In genomic region chr3L:14049620-14050253, dm6 we compare ENCODE assay signal across 1 fruit fly cellular context.
TF ChIP-seq lines count a peak whose summit lies in the region.

Gene Neurl4, minus strand, starts transcription at chr3L:14049892.

TF ChIP-seq in whole organism, embryonic, 481 proteins besides CTCF, POLR2A, EP300 and RAD21 (continued from another document and continues in another):
- no peak for TF ChIP-seq Max (GFP tag; optimal IDR thresholded peaks at IDR 0.05; lab: Kevin White, UChicago)
- no peak for TF ChIP-seq CG3726 (GFP tag; IDR thresholded peaks at IDR 0.05; lab: Robert Waterston, UW)
- peak; percentile 80 for TF ChIP-seq Ssrp (tag; optimal IDR thresholded peaks at IDR 0.05; lab: Kevin White, UChicago)
- TF ChIP-seq Scr (GFP tag; IDR thresholded peaks at IDR 0.05; lab: Robert Waterston, UW; ENCODE audit: partially characterized antibody), result no peak; the same call in 1 of the 2 replicates
- peak; percentile 93 for TF ChIP-seq CG15601 (tag; optimal IDR thresholded peaks at IDR 0.05; lab: Kevin White, UChicago)
- TF ChIP-seq CG3847 (GFP tag; IDR thresholded peaks at IDR 0.05; lab: Robert Waterston, UW), result peak; percentile 71
- TF ChIP-seq Nf-YB (GFP tag; optimal IDR thresholded peaks at IDR 0.05; lab: Kevin White, UChicago), result no peak
- TF ChIP-seq CG14441 (GFP tag; IDR thresholded peaks at IDR 0.05; lab: Robert Waterston, UW), result peak; percentile 49
- TF ChIP-seq CG31365 (tag; optimal IDR thresholded peaks at IDR 0.05; lab: Kevin White, UChicago), result peak; percentile 17
- peak; percentile 83 for TF ChIP-seq Hsf (GFP tag; optimal IDR thresholded peaks at IDR 0.05; lab: Kevin White, UChicago)
- no peak for TF ChIP-seq dimm (GFP tag; IDR thresholded peaks at IDR 0.05; lab: Robert Waterston, UW)
- peak; percentile 46 for TF ChIP-seq Atf-2 (GFP tag; optimal IDR thresholded peaks at IDR 0.05; lab: Kevin White, UChicago)
- peak; percentile 20 for TF ChIP-seq CG5245 (GFP tag; optimal IDR thresholded peaks at IDR 0.05; lab: Kevin White, UChicago)
- no peak for TF ChIP-seq Deaf1 (tag; optimal IDR thresholded peaks at IDR 0.05; lab: Kevin White, UChicago)
- peak; percentile 55 for TF ChIP-seq ewg (GFP tag; optimal IDR thresholded peaks at IDR 0.05; lab: Kevin White, UChicago)
- TF ChIP-seq CG11247 (GFP tag; IDR thresholded peaks at IDR 0.05; lab: Robert Waterston, UW), result peak; percentile 34; the same call in 1 of the 2 replicates
- TF ChIP-seq btn (GFP tag; optimal IDR thresholded peaks at IDR 0.05; lab: Kevin White, UChicago), result no peak
- peak; percentile 62 for TF ChIP-seq NC2β (GFP tag; optimal IDR thresholded peaks at IDR 0.05; lab: Kevin White, UChicago)
- no peak for TF ChIP-seq mld (GFP tag; IDR thresholded peaks at IDR 0.05; lab: Robert Waterston, UW; ENCODE audit: partially characterized antibody)
- TF ChIP-seq schlank (tag; optimal IDR thresholded peaks at IDR 0.05; lab: Kevin White, UChicago), result no peak
- TF ChIP-seq CG12391 (tag; optimal IDR thresholded peaks at IDR 0.05; lab: Kevin White, UChicago), result peak; percentile 87
- peak; percentile 52 for TF ChIP-seq HLH54F (GFP tag; optimal IDR thresholded peaks at IDR 0.05; lab: Kevin White, UChicago)
- peak; percentile 60 for TF ChIP-seq tx (GFP tag; optimal IDR thresholded peaks at IDR 0.05; lab: Kevin White, UChicago)
- TF ChIP-seq maf-S (GFP tag; optimal IDR thresholded peaks at IDR 0.05; lab: Kevin White, UChicago), result peak; percentile 42
- peak; percentile 68 for TF ChIP-seq CG1602 (GFP tag; optimal IDR thresholded peaks at IDR 0.05; lab: Kevin White, UChicago)
- peak; percentile 27 for TF ChIP-seq Dad (GFP tag; optimal IDR thresholded peaks at IDR 0.05; lab: Kevin White, UChicago)
- no peak for TF ChIP-seq zen2 (GFP tag; IDR thresholded peaks at IDR 0.05; lab: Robert Waterston, UW; ENCODE audit: partially characterized antibody)
- peak; percentile 68 for TF ChIP-seq Chrac-16 (GFP tag; optimal IDR thresholded peaks at IDR 0.05; lab: Kevin White, UChicago)
- peak; percentile 55 for TF ChIP-seq jumu (GFP tag; optimal IDR thresholded peaks at IDR 0.05; lab: Kevin White, UChicago)
- peak; percentile 21 for TF ChIP-seq Adf1 (GFP tag; IDR thresholded peaks at IDR 0.05; lab: Robert Waterston, UW)
- TF ChIP-seq lilli (GFP tag; optimal IDR thresholded peaks at IDR 0.05; lab: Kevin White, UChicago), result peak; percentile 65
- TF ChIP-seq CG3838 (GFP tag; optimal IDR thresholded peaks at IDR 0.05; lab: Kevin White, UChicago), result peak; percentile 46
- peak; percentile 43 for TF ChIP-seq CG2202 (tag; optimal IDR thresholded peaks at IDR 0.05; lab: Kevin White, UChicago)
- TF ChIP-seq knrl (GFP tag; IDR thresholded peaks at IDR 0.05; lab: Robert Waterston, UW; ENCODE audit: partially characterized antibody), result no peak
- peak; percentile 66 for TF ChIP-seq CG9932 (GFP tag; IDR thresholded peaks at IDR 0.05; lab: Robert Waterston, UW)
- no peak for TF ChIP-seq CG11085 (GFP tag; IDR thresholded peaks at IDR 0.05; lab: Robert Waterston, UW)
- peak; percentile 51 for TF ChIP-seq BEAF-32 (GFP tag; optimal IDR thresholded peaks at IDR 0.05; lab: Kevin White, UChicago)
- TF ChIP-seq zen (tag; optimal IDR thresholded peaks at IDR 0.05; lab: Kevin White, UChicago), result peak; percentile 69
- TF ChIP-seq CG10959 (GFP tag; IDR thresholded peaks at IDR 0.05; lab: Robert Waterston, UW), result peak; percentile 14; the same call in 1 of the 2 replicates
- TF ChIP-seq CG10543 (GFP tag; optimal IDR thresholded peaks at IDR 0.05; lab: Kevin White, UChicago), result no peak
- TF ChIP-seq CG17829 (tag; optimal IDR thresholded peaks at IDR 0.05; lab: Kevin White, UChicago), result peak; percentile 56
- TF ChIP-seq CG14965 (GFP tag; optimal IDR thresholded peaks at IDR 0.05; lab: Kevin White, UChicago; ENCODE audit: borderline replicate concordance), result no peak
- no peak for TF ChIP-seq CG8290 (GFP tag; optimal IDR thresholded peaks at IDR 0.05; lab: Kevin White, UChicago)
- no peak for TF ChIP-seq CG8290 (tag; optimal IDR thresholded peaks at IDR 0.05; lab: Kevin White, UChicago)
- TF ChIP-seq Ada2b (GFP tag; IDR thresholded peaks at IDR 0.05; lab: Robert Waterston, UW), result peak; percentile 61
- no peak for TF ChIP-seq fd64A (GFP tag; optimal IDR thresholded peaks at IDR 0.05; lab: Kevin White, UChicago)
- TF ChIP-seq chif (GFP tag; optimal IDR thresholded peaks at IDR 0.05; lab: Kevin White, UChicago), result peak; percentile 10 to 74
- TF ChIP-seq Six4 (GFP tag; optimal IDR thresholded peaks at IDR 0.05; lab: Kevin White, UChicago), result peak; percentile 34
- peak; percentile 69 for TF ChIP-seq CG13624 (GFP tag; optimal IDR thresholded peaks at IDR 0.05; lab: Kevin White, UChicago)
- TF ChIP-seq emc (GFP tag; optimal IDR thresholded peaks at IDR 0.05; lab: Kevin White, UChicago), result no peak
- TF ChIP-seq Elba2 (GFP tag; optimal IDR thresholded peaks at IDR 0.05; lab: Kevin White, UChicago), result peak; percentile 63
- 0 out of 4 replicates have a peak, but pooled peaks have one; percentile 18 for TF ChIP-seq chinmo (GFP tag; IDR thresholded peaks at IDR 0.05; lab: Robert Waterston, UW; ENCODE audit: partially characterized antibody)
- no peak for TF ChIP-seq D19A (tag; optimal IDR thresholded peaks at IDR 0.05; lab: Kevin White, UChicago)
- TF ChIP-seq Mad (GFP tag; optimal IDR thresholded peaks at IDR 0.05; lab: Kevin White, UChicago), result peak; percentile 22
- no peak; the same call in 1 of the 2 replicates for TF ChIP-seq peb (GFP tag; IDR thresholded peaks at IDR 0.05; lab: Robert Waterston, UW)
- 0 out of 2 replicates have a peak, but pooled peaks have one; percentile 4 for TF ChIP-seq NFAT (GFP tag; IDR thresholded peaks at IDR 0.05; lab: Robert Waterston, UW)
- TF ChIP-seq gcm (GFP tag; optimal IDR thresholded peaks at IDR 0.05; lab: Kevin White, UChicago), result no peak
- TF ChIP-seq CG6813 (GFP tag; optimal IDR thresholded peaks at IDR 0.05; lab: Kevin White, UChicago), result peak; percentile 47
- peak; percentile 31 for TF ChIP-seq YL-1 (GFP tag; optimal IDR thresholded peaks at IDR 0.05; lab: Kevin White, UChicago)
- TF ChIP-seq E2f2 (GFP tag; IDR thresholded peaks at IDR 0.05; lab: Robert Waterston, UW), result no peak
- TF ChIP-seq CG9797 (GFP tag; optimal IDR thresholded peaks at IDR 0.05; lab: Kevin White, UChicago), result peak; percentile 19
- TF ChIP-seq h (optimal IDR thresholded peaks at IDR 0.05; lab: Kevin White, UChicago), result no peak
- peak; percentile 25 for TF ChIP-seq CG8281 (tag; optimal IDR thresholded peaks at IDR 0.05; lab: Kevin White, UChicago)
- TF ChIP-seq Ravus (GFP tag; IDR thresholded peaks at IDR 0.05; lab: Robert Waterston, UW), result no peak; the same call in 1 of the 2 replicates
- TF ChIP-seq CG4360 (GFP tag; IDR thresholded peaks at IDR 0.05; lab: Robert Waterston, UW), result no peak
- TF ChIP-seq CG6254 (GFP tag; optimal IDR thresholded peaks at IDR 0.05; lab: Kevin White, UChicago), result peak; percentile 29
- TF ChIP-seq CG13775 (GFP tag; optimal IDR thresholded peaks at IDR 0.05; lab: Kevin White, UChicago), result peak; percentile 69
- peak; percentile 82 for TF ChIP-seq mam (GFP tag; optimal IDR thresholded peaks at IDR 0.05; lab: Kevin White, UChicago)
- peak; percentile 33 for TF ChIP-seq CG13123 (GFP tag; optimal IDR thresholded peaks at IDR 0.05; lab: Kevin White, UChicago)
- TF ChIP-seq inv (GFP tag; IDR thresholded peaks at IDR 0.05; lab: Robert Waterston, UW; ENCODE audit: partially characterized antibody), result no peak
- peak; percentile 61 for TF ChIP-seq CG30403 (GFP tag; optimal IDR thresholded peaks at IDR 0.05; lab: Kevin White, UChicago)
- peak; percentile 53 for TF ChIP-seq CG30431 (GFP tag; optimal IDR thresholded peaks at IDR 0.05; lab: Kevin White, UChicago)
- peak; percentile 67 for TF ChIP-seq shn (GFP tag; optimal IDR thresholded peaks at IDR 0.05; lab: Kevin White, UChicago)
- peak; percentile 67 for TF ChIP-seq CG6765 (GFP tag; optimal IDR thresholded peaks at IDR 0.05; lab: Kevin White, UChicago)
- no peak for TF ChIP-seq Gsc (GFP tag; IDR thresholded peaks at IDR 0.05; lab: Robert Waterston, UW)
- peak; percentile 62 for TF ChIP-seq Myb (GFP tag; optimal IDR thresholded peaks at IDR 0.05; lab: Kevin White, UChicago)
- TF ChIP-seq Hand (GFP tag; optimal IDR thresholded peaks at IDR 0.05; lab: Kevin White, UChicago), result no peak
- peak; percentile 23 for TF ChIP-seq Usf (GFP tag; optimal IDR thresholded peaks at IDR 0.05; lab: Kevin White, UChicago)
- TF ChIP-seq ci (GFP tag; IDR thresholded peaks at IDR 0.05; lab: Robert Waterston, UW), result peak; percentile 91
- peak; percentile 78 for TF ChIP-seq CG1233 (GFP tag; optimal IDR thresholded peaks at IDR 0.05; lab: Kevin White, UChicago)
- TF ChIP-seq so (GFP tag; IDR thresholded peaks at IDR 0.05; lab: Robert Waterston, UW), result 0 out of 3 replicates have a peak, but pooled peaks have one; percentile 8
- peak; percentile 80 for TF ChIP-seq CG12659 (GFP tag; optimal IDR thresholded peaks at IDR 0.05; lab: Kevin White, UChicago)
- TF ChIP-seq CG11696 (GFP tag; IDR thresholded peaks at IDR 0.05; lab: Robert Waterston, UW), result peak; percentile 38; the same call in 1 of the 2 replicates
- peak; percentile 82 for TF ChIP-seq CoRest (tag; optimal IDR thresholded peaks at IDR 0.05; lab: Kevin White, UChicago)
- peak; percentile 67 for TF ChIP-seq CG9609 (GFP tag; optimal IDR thresholded peaks at IDR 0.05; lab: Kevin White, UChicago)
- TF ChIP-seq Dek (tag; optimal IDR thresholded peaks at IDR 0.05; lab: Kevin White, UChicago), result peak; percentile 60
- TF ChIP-seq CG10654 (GFP tag; optimal IDR thresholded peaks at IDR 0.05; lab: Kevin White, UChicago), result peak; percentile 42
- peak; percentile 74 for TF ChIP-seq bab2 (GFP tag; optimal IDR thresholded peaks at IDR 0.05; lab: Kevin White, UChicago)
- peak; percentile 53; the same call in 1 of the 3 replicates for TF ChIP-seq zfh1 (GFP tag; IDR thresholded peaks at IDR 0.05; lab: Robert Waterston, UW)
- TF ChIP-seq CG13424 (tag; optimal IDR thresholded peaks at IDR 0.05; lab: Kevin White, UChicago), result peak; percentile 80
- peak; percentile 62 for TF ChIP-seq CG12155 (GFP tag; optimal IDR thresholded peaks at IDR 0.05; lab: Kevin White, UChicago)
- TF ChIP-seq CG7556 (GFP tag; optimal IDR thresholded peaks at IDR 0.05; lab: Kevin White, UChicago), result peak; percentile 32
- no peak for TF ChIP-seq slou (GFP tag; optimal IDR thresholded peaks at IDR 0.05; lab: Kevin White, UChicago)
- peak; percentile 38; the same call in 1 of the 2 replicates for TF ChIP-seq GATAe (GFP tag; conservative IDR thresholded peaks at IDR 0.05; lab: Robert Waterston, UW)
- TF ChIP-seq BtbVII (GFP tag; optimal IDR thresholded peaks at IDR 0.05; lab: Kevin White, UChicago), result no peak
- peak; percentile 81 for TF ChIP-seq CG7839 (tag; optimal IDR thresholded peaks at IDR 0.05; lab: Kevin White, UChicago)
- peak; percentile 62 for TF ChIP-seq pum (GFP tag; optimal IDR thresholded peaks at IDR 0.05; lab: Kevin White, UChicago)
- TF ChIP-seq crol (GFP tag; IDR thresholded peaks at IDR 0.05; lab: Robert Waterston, UW), result no peak
- TF ChIP-seq CG4617 (GFP tag; optimal IDR thresholded peaks at IDR 0.05; lab: Kevin White, UChicago; ENCODE audit: borderline replicate concordance), result peak; percentile 26
- TF ChIP-seq fd3F (GFP tag; optimal IDR thresholded peaks at IDR 0.05; lab: Kevin White, UChicago), result peak; percentile 66
- TF ChIP-seq jing (GFP tag; optimal IDR thresholded peaks at IDR 0.05; lab: Kevin White, UChicago), result peak; percentile 38
- no peak for TF ChIP-seq CG11560 (tag; IDR thresholded peaks at IDR 0.05; lab: Robert Waterston, UW)
- TF ChIP-seq CG2889 (GFP tag; IDR thresholded peaks at IDR 0.05; lab: Robert Waterston, UW), result peak; percentile 64; the same call in 2 of the 3 replicates
- peak; percentile 28 for TF ChIP-seq stwl (tag; optimal IDR thresholded peaks at IDR 0.05; lab: Kevin White, UChicago)
- no peak for TF ChIP-seq Doc2 (GFP tag; IDR thresholded peaks at IDR 0.05; lab: Robert Waterston, UW)
- no peak for TF ChIP-seq CG16779 (GFP tag; IDR thresholded peaks at IDR 0.05; lab: Robert Waterston, UW)
- TF ChIP-seq nerfin-1 (tag; optimal IDR thresholded peaks at IDR 0.05; lab: Kevin White, UChicago), result peak; percentile 75
- TF ChIP-seq Pdp1 (GFP tag; optimal IDR thresholded peaks at IDR 0.05; lab: Kevin White, UChicago), result peak in 1 of 2 experiments; percentile 43
- TF ChIP-seq dmrt11E (tag; optimal IDR thresholded peaks at IDR 0.05; lab: Kevin White, UChicago), result peak; percentile 82
- TF ChIP-seq Hr78 (GFP tag; optimal IDR thresholded peaks at IDR 0.05; lab: Kevin White, UChicago), result no peak
- peak; percentile 58 to 80 for TF ChIP-seq dpn (GFP tag; optimal IDR thresholded peaks at IDR 0.05; lab: Kevin White, UChicago)
- TF ChIP-seq zfh2 (GFP tag; optimal IDR thresholded peaks at IDR 0.05; lab: Kevin White, UChicago), result peak; percentile 29
- peak; percentile 73 for TF ChIP-seq CG7786 (GFP tag; optimal IDR thresholded peaks at IDR 0.05; lab: Kevin White, UChicago)
- TF ChIP-seq insv (GFP tag; optimal IDR thresholded peaks at IDR 0.05; lab: Kevin White, UChicago), result no peak
- no peak for TF ChIP-seq CG11504 (tag; optimal IDR thresholded peaks at IDR 0.05; lab: Kevin White, UChicago)
- no peak for TF ChIP-seq CG1832 (GFP tag; optimal IDR thresholded peaks at IDR 0.05; lab: Kevin White, UChicago)
- TF ChIP-seq tll (GFP tag; optimal IDR thresholded peaks at IDR 0.05; lab: Kevin White, UChicago), result no peak
- TF ChIP-seq crp (GFP tag; optimal IDR thresholded peaks at IDR 0.05; lab: Kevin White, UChicago), result peak in 1 of 2 experiments; percentile 36
- TF ChIP-seq gt (GFP tag; IDR thresholded peaks at IDR 0.05; lab: Robert Waterston, UW), result no peak
- TF ChIP-seq Camta (GFP tag; optimal IDR thresholded peaks at IDR 0.05; lab: Kevin White, UChicago), result peak; percentile 74
- no peak for TF ChIP-seq repo (GFP tag; optimal IDR thresholded peaks at IDR 0.05; lab: Kevin White, UChicago)
- no peak for TF ChIP-seq sug (tag; optimal IDR thresholded peaks at IDR 0.05; lab: Kevin White, UChicago)
- TF ChIP-seq slbo (GFP tag; IDR thresholded peaks at IDR 0.05; lab: Robert Waterston, UW), result peak; percentile 86
- TF ChIP-seq kay (GFP tag; optimal IDR thresholded peaks at IDR 0.05; lab: Kevin White, UChicago), result peak; percentile 2
- TF ChIP-seq ATbp (GFP tag; optimal IDR thresholded peaks at IDR 0.05; lab: Kevin White, UChicago), result no peak
- TF ChIP-seq az2 (GFP tag; optimal IDR thresholded peaks at IDR 0.05; lab: Kevin White, UChicago), result peak; percentile 70
- peak; percentile 17; the same call in 1 of the 2 replicates for TF ChIP-seq CG13287 (GFP tag; IDR thresholded peaks at IDR 0.05; lab: Robert Waterston, UW; ENCODE audit: partially characterized antibody)
- no peak for TF ChIP-seq CG31224 (GFP tag; IDR thresholded peaks at IDR 0.05; lab: Robert Waterston, UW)
- no peak for TF ChIP-seq sr (GFP tag; IDR thresholded peaks at IDR 0.05; lab: Robert Waterston, UW)
- TF ChIP-seq NC2α (GFP tag; optimal IDR thresholded peaks at IDR 0.05; lab: Kevin White, UChicago), result peak; percentile 14
